Fruit fly (Drosophila melanogaster): Measurements from ENCODE around the gene Klc.

Klc gene

dm6 chr3L:12798795-12799311 lies 49.0 kb upstream of the Klc start (continued):
- TF ChIP-seq bowl (GFP tag; IDR thresholded peaks at IDR 0.05) (no peak), so (GFP tag; IDR thresholded peaks at IDR 0.05) (no peak), fd96Cb (tag; optimal IDR thresholded peaks at IDR 0.05) (peak; percentile 1), ems (GFP tag; optimal IDR thresholded peaks at IDR 0.05) (no peak), schlank (tag; optimal IDR thresholded peaks at IDR 0.05) (no peak), CG17802 (tag; optimal IDR thresholded peaks at IDR 0.05) (no peak), CG3163 (GFP tag; optimal IDR thresholded peaks at IDR 0.05) (no peak), CG8478 (optimal IDR thresholded peaks at IDR 0.05) (no peak), CG14710 (tag; optimal IDR thresholded peaks at IDR 0.05) (no peak), tx (GFP tag; optimal IDR thresholded peaks at IDR 0.05) (peak; percentile 5), Dip2 (GFP tag; IDR thresholded peaks at IDR 0.05) (no peak), CG4360 (GFP tag; IDR thresholded peaks at IDR 0.05) (no peak), tup (GFP tag; optimal IDR thresholded peaks at IDR 0.05) (no peak), pros (GFP tag; optimal IDR thresholded peaks at IDR 0.05) (no peak), Eip74EF (GFP tag; optimal IDR thresholded peaks at IDR 0.05) (no peak), CG11695 (GFP tag; IDR thresholded peaks at IDR 0.05) (no peak), aop (GFP tag; IDR thresholded peaks at IDR 0.05) (no peak), klu (GFP tag; IDR thresholded peaks at IDR 0.05) (no peak), Lhr (GFP tag; optimal IDR thresholded peaks at IDR 0.05) (no peak), CG12744 (GFP tag; optimal IDR thresholded peaks at IDR 0.05) (no peak), Gsc (GFP tag; IDR thresholded peaks at IDR 0.05) (no peak), dmrt11E (tag; optimal IDR thresholded peaks at IDR 0.05) (no peak), CG7928 (GFP tag; optimal IDR thresholded peaks at IDR 0.05) (no peak), ken (GFP tag; IDR thresholded peaks at IDR 0.05) (no peak), chinmo (GFP tag; IDR thresholded peaks at IDR 0.05; ENCODE audit: partially characterized antibody) (no peak), chm (GFP tag; IDR thresholded peaks at IDR 0.05) (peak; percentile 20; the same call in 1 of the 2 replicates), CG1792 (GFP tag; optimal IDR thresholded peaks at IDR 0.05) (no peak), CG5245 (GFP tag; optimal IDR thresholded peaks at IDR 0.05) (no peak), shn (GFP tag; optimal IDR thresholded peaks at IDR 0.05) (no peak), C15 (GFP tag; IDR thresholded peaks at IDR 0.05) (no peak), danr (GFP tag; IDR thresholded peaks at IDR 0.05) (no peak), CG14441 (GFP tag; IDR thresholded peaks at IDR 0.05) (0 out of 2 replicates have a peak, but pooled peaks have one; percentile 6), hkb (optimal IDR thresholded peaks at IDR 0.05) (no peak), hkb (GFP tag; IDR thresholded peaks at IDR 0.05) (no peak), br (optimal IDR thresholded peaks at IDR 0.05) (no peak), Med (GFP tag) (peak; percentile 55), CG11504 (tag; optimal IDR thresholded peaks at IDR 0.05) (peak; percentile 10), CG14860 (GFP tag; IDR thresholded peaks at IDR 0.05; ENCODE audit: partially characterized antibody) (no peak), CG18599 (GFP tag; optimal IDR thresholded peaks at IDR 0.05) (peak; percentile 51), CG10543 (GFP tag; optimal IDR thresholded peaks at IDR 0.05) (no peak), HHEX (GFP tag; optimal IDR thresholded peaks at IDR 0.05) (no peak), CG15514 (GFP tag; optimal IDR thresholded peaks at IDR 0.05) (no peak), B-H1 (GFP tag; IDR thresholded peaks at IDR 0.05) (no peak), dysf (GFP tag; IDR thresholded peaks at IDR 0.05) (no peak), sug (tag; optimal IDR thresholded peaks at IDR 0.05) (peak; percentile 22), nom (GFP tag; optimal IDR thresholded peaks at IDR 0.05) (peak; percentile 40), disco-r (GFP tag; optimal IDR thresholded peaks at IDR 0.05) (no peak), CG6689 (GFP tag; IDR thresholded peaks at IDR 0.05) (peak; percentile 29; the same call in 1 of the 2 replicates), knrl (GFP tag; IDR thresholded peaks at IDR 0.05; ENCODE audit: partially characterized antibody) (no peak), CG7556 (GFP tag; optimal IDR thresholded peaks at IDR 0.05) (no peak), pum (GFP tag; optimal IDR thresholded peaks at IDR 0.05) (no peak), CG17359 (tag; optimal IDR thresholded peaks at IDR 0.05) (no peak)
